Worm (Caenorhabditis elegans): ENCODE data around the gene nbs-1.

DNA sequence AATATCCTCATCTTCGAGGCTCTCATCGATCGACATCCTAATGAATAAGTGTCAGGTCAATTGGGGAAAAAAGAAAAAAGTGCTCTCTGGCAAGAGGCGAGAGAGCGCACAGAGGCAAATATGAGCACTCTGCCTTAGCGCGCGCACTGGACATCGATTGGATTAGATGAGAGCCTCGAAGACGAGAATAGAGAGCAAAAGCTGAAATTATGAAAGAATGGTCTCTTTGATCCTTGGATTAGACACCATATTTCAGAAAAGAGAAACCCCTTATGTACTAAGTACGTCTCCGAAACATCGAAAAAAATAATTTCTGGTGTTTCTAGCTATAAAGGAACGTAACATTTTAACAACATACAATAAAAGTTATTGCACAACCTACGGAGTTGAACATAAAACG lies 41.1 kb downstream of the nbs-1 start, which contains the start of gene F45E10.2:
- TF ChIP-seq klf-2 (GFP tag; conservative IDR thresholded peaks at IDR 0.05) = no peak
- no peak for TF ChIP-seq flt-1 (GFP tag; IDR thresholded peaks at IDR 0.05)
- no peak for TF ChIP-seq cog-1 (tag; optimal IDR thresholded peaks at IDR 0.05)
- no peak for TF ChIP-seq ztf-29 (GFP tag; IDR thresholded peaks at IDR 0.05)
- no peak for TF ChIP-seq med-1 (GFP tag; optimal IDR thresholded peaks at IDR 0.05; ENCODE audit: insufficient read depth)

All from whole organism, midembryonic.